Fruit fly (Drosophila melanogaster) whole organism, embryonic: ENCODE results near the gene CG43094.
A peak's percentile ranks its signal among the peaks of the same experiment; 100 is the strongest.

ENCODE experiments used
- Abd-B ChIP-seq: fragments of 200-800 bp; sonication (Bioruptor generic); optimal IDR thresholded peaks from 2 replicates; lab custom pipeline; 2018; ENCODE audit warnings: missing biosample characterization, mild to moderate bottlenecking, missing genetic modification characterization, moderate library complexity
- BEAF-32 ChIP-seq: fragments of 200-800 bp; sonication (Bioruptor generic); optimal IDR thresholded peaks from 3 replicates; lab custom pipeline; 2017; ENCODE audit warnings: missing biosample characterization, missing genetic modification characterization, mild to moderate bottlenecking, moderate library complexity, missing genetic modification reagents
- CG10959 ChIP-seq: fragments of 200-800 bp; sonication (Bioruptor generic); IDR thresholded peaks from 2 replicates; pipeline ENCODE4 v1.3.6; 2022; ENCODE audit warnings: missing biosample characterization, missing genetic modification characterization
- CG12155 ChIP-seq: fragments of 200-800 bp; sonication (Bioruptor generic); optimal IDR thresholded peaks from 3 replicates; lab custom pipeline; 2016; ENCODE audit warnings: missing biosample characterization, missing genetic modification characterization
- CG12391 ChIP-seq: fragments of 200-800 bp; sonication (Bioruptor generic); optimal IDR thresholded peaks from 3 replicates; lab custom pipeline; 2018; ENCODE audit warnings: missing biosample characterization, mild to moderate bottlenecking, missing genetic modification characterization, moderate library complexity
- CG1529 ChIP-seq: fragments of 200-800 bp; sonication (Bioruptor generic); optimal IDR thresholded peaks from 3 replicates; lab custom pipeline; 2018; ENCODE audit warnings: missing biosample characterization, missing genetic modification characterization
- CG3838 ChIP-seq: fragments of 200-800 bp; sonication (Bioruptor generic); optimal IDR thresholded peaks from 3 replicates; lab custom pipeline; 2016; ENCODE audit warnings: missing biosample characterization, missing genetic modification characterization
- CG4617 ChIP-seq: fragments of 200-800 bp; sonication (Bioruptor generic); optimal IDR thresholded peaks from 3 replicates; lab custom pipeline; 2016; ENCODE audit warnings: missing biosample characterization, missing genetic modification characterization, borderline replicate concordance
- CG4707 ChIP-seq: fragments of 200-800 bp; sonication (Bioruptor generic); optimal IDR thresholded peaks from 2 replicates; lab custom pipeline; 2018; ENCODE audit warnings: missing biosample characterization, mild to moderate bottlenecking, missing genetic modification characterization, moderate library complexity
- CG4820 ChIP-seq: fragments of 200-800 bp; sonication (Bioruptor generic); optimal IDR thresholded peaks from 3 replicates; lab custom pipeline; 2016; ENCODE audit warnings: missing biosample characterization, missing genetic modification characterization
- CG7963 ChIP-seq: fragments of 200-800 bp; sonication (Bioruptor generic); IDR thresholded peaks from 3 replicates; pipeline ENCODE4 v1.3.6; 2022; ENCODE audit warnings: missing biosample characterization, missing genetic modification characterization; ENCODE audit not compliant: partially characterized antibody
- CG8281 ChIP-seq: fragments of 200-800 bp; sonication (Bioruptor generic); optimal IDR thresholded peaks from 2 replicates; lab custom pipeline; 2018; ENCODE audit warnings: missing biosample characterization, mild to moderate bottlenecking, missing genetic modification characterization, moderate library complexity
- CG9215 ChIP-seq: fragments of 200-800 bp; sonication (Bioruptor generic); IDR thresholded peaks from 2 replicates; pipeline ENCODE4 v1.3.6; 2022; ENCODE audit warnings: missing biosample characterization, missing genetic modification characterization
- CG9437 ChIP-seq: fragments of 200-800 bp; sonication (Bioruptor generic); optimal IDR thresholded peaks from 2 replicates; lab custom pipeline; 2018; ENCODE audit warnings: missing biosample characterization, mild to moderate bottlenecking, missing genetic modification characterization
- CG9609 ChIP-seq: fragments of 200-800 bp; sonication (Bioruptor generic); optimal IDR thresholded peaks from 3 replicates; lab custom pipeline; 2016; ENCODE audit warnings: missing biosample characterization, missing genetic modification characterization
- CoRest ChIP-seq: fragments of 200-800 bp; sonication (Bioruptor generic); optimal IDR thresholded peaks from 3 replicates; lab custom pipeline; 2018; ENCODE audit warnings: missing biosample characterization, mild to moderate bottlenecking, missing genetic modification characterization, moderate library complexity
- Dad ChIP-seq: fragments of 200-800 bp; sonication (Bioruptor generic); optimal IDR thresholded peaks from 3 replicates; lab custom pipeline; 2016; ENCODE audit warnings: missing biosample characterization, missing genetic modification characterization
- ERR ChIP-seq: fragments of 200-800 bp; sonication (Bioruptor generic); optimal IDR thresholded peaks from 2 replicates; lab custom pipeline; 2016; ENCODE audit warnings: missing biosample characterization, missing genetic modification characterization
- Fer2 ChIP-seq: fragments of 200-800 bp; sonication (Bioruptor generic); optimal IDR thresholded peaks from 2 replicates; lab custom pipeline; 2018; ENCODE audit warnings: missing biosample characterization, mild to moderate bottlenecking, missing genetic modification characterization, moderate library complexity
- H2.0 ChIP-seq: fragments of 200-800 bp; sonication (Bioruptor generic); IDR thresholded peaks from 2 replicates; pipeline ENCODE4 v1.3.6; 2022; ENCODE audit warnings: missing biosample characterization, missing genetic modification characterization
- Hand ChIP-seq: fragments of 200-800 bp; sonication (Bioruptor generic); optimal IDR thresholded peaks from 2 replicates; lab custom pipeline; 2017; ENCODE audit warnings: mild to moderate bottlenecking, missing biosample characterization, missing genetic modification reagents, missing genetic modification characterization
- NC2α ChIP-seq: fragments of 200-800 bp; sonication (Bioruptor generic); optimal IDR thresholded peaks from 2 replicates; lab custom pipeline; 2016; ENCODE audit warnings: missing biosample characterization, missing genetic modification characterization
- Neu2 ChIP-seq: fragments of 200-800 bp; sonication (Bioruptor generic); optimal IDR thresholded peaks from 3 replicates; lab custom pipeline; 2016; ENCODE audit warnings: missing biosample characterization, missing genetic modification characterization, borderline replicate concordance
- Oaz ChIP-seq: fragments of 200-800 bp; sonication (Bioruptor generic); IDR thresholded peaks from 2 replicates; pipeline ENCODE4 v1.3.6; 2022; ENCODE audit warnings: missing biosample characterization, missing genetic modification characterization
- PHDP ChIP-seq: fragments of 200-800 bp; sonication (Bioruptor generic); optimal IDR thresholded peaks from 3 replicates; lab custom pipeline; 2018; ENCODE audit warnings: missing biosample characterization, mild to moderate bottlenecking, missing genetic modification characterization, moderate library complexity
- Rx ChIP-seq: fragments of 200-800 bp; sonication (Bioruptor generic); IDR thresholded peaks from 2 replicates; pipeline ENCODE4 v1.3.6; 2022; ENCODE audit warnings: missing biosample characterization, missing genetic modification characterization
- Side ChIP-seq: fragments of 200-800 bp; sonication (Bioruptor generic); optimal IDR thresholded peaks from 2 replicates; lab custom pipeline; 2016; ENCODE audit warnings: missing biosample characterization, missing genetic modification characterization
- ab ChIP-seq: fragments of 200-800 bp; sonication (Bioruptor generic); optimal IDR thresholded peaks from 2 replicates; lab custom pipeline; 2016; ENCODE audit warnings: missing biosample characterization, missing genetic modification characterization
- chn ChIP-seq: fragments of 200-800 bp; sonication (Bioruptor generic); optimal IDR thresholded peaks from 2 replicates; lab custom pipeline; 2016; ENCODE audit warnings: missing biosample characterization, missing genetic modification characterization
- fd3F ChIP-seq: fragments of 200-800 bp; sonication (Bioruptor generic); optimal IDR thresholded peaks from 2 replicates; lab custom pipeline; 2018; ENCODE audit warnings: missing biosample characterization, mild to moderate bottlenecking, missing genetic modification characterization, moderate library complexity
- gt ChIP-seq: fragments of 200-800 bp; sonication (Bioruptor generic); IDR thresholded peaks from 2 replicates; pipeline ENCODE4 v1.3.6; 2022; ENCODE audit warnings: missing biosample characterization, missing genetic modification characterization
- hb ChIP-seq: fragments of 200-800 bp; sonication (Bioruptor generic); IDR thresholded peaks from 3 replicates; pipeline ENCODE4 v1.3.6; 2022; ENCODE audit warnings: missing biosample characterization, missing genetic modification characterization; ENCODE audit not compliant: partially characterized antibody
- her ChIP-seq: fragments of 200-800 bp; sonication (Bioruptor generic); optimal IDR thresholded peaks from 2 replicates; lab custom pipeline; 2016; ENCODE audit warnings: missing biosample characterization, missing genetic modification characterization
- hth ChIP-seq: fragments of >200 bp; optimal IDR thresholded peaks from 2 replicates; lab custom pipeline; 2017; ENCODE audit warnings: inconsistent platforms
- nmo ChIP-seq: fragments of 200-800 bp; sonication (Bioruptor generic); optimal IDR thresholded peaks from 2 replicates; lab custom pipeline; 2018; ENCODE audit warnings: missing biosample characterization, mild to moderate bottlenecking, missing genetic modification characterization, moderate library complexity
- oc ChIP-seq: fragments of 200-800 bp; sonication (Bioruptor generic); optimal IDR thresholded peaks from 2 replicates; lab custom pipeline; 2018; ENCODE audit warnings: missing biosample characterization, mild to moderate bottlenecking, missing genetic modification characterization, moderate library complexity
- pho ChIP-seq: fragments of 200-800 bp; sonication (Bioruptor generic); optimal IDR thresholded peaks from 2 replicates; lab custom pipeline; 2016; ENCODE audit warnings: missing biosample characterization, missing genetic modification characterization
- rib ChIP-seq: fragments of 200-800 bp; sonication (Bioruptor generic); IDR thresholded peaks from 2 replicates; pipeline ENCODE4 v1.3.6; 2022; ENCODE audit warnings: missing biosample characterization, missing genetic modification characterization
- scrt ChIP-seq: fragments of 200-800 bp; sonication (Bioruptor generic); optimal IDR thresholded peaks from 2 replicates; lab custom pipeline; 2018; ENCODE audit warnings: missing biosample characterization, mild to moderate bottlenecking, missing genetic modification characterization, moderate library complexity
- slou ChIP-seq: fragments of 200-800 bp; sonication (Bioruptor generic); optimal IDR thresholded peaks from 3 replicates; lab custom pipeline; 2016; ENCODE audit warnings: missing biosample characterization, missing genetic modification characterization
- slp2 ChIP-seq: fragments of 200-800 bp; sonication (Bioruptor generic); optimal IDR thresholded peaks from 2 replicates; lab custom pipeline; 2016; ENCODE audit warnings: missing biosample characterization, missing genetic modification characterization
- stwl ChIP-seq: fragments of 200-800 bp; sonication (Bioruptor generic); optimal IDR thresholded peaks from 3 replicates; lab custom pipeline; 2018; ENCODE audit warnings: missing biosample characterization, mild to moderate bottlenecking, missing genetic modification characterization, moderate library complexity
- trem ChIP-seq: fragments of 200-800 bp; optimal IDR thresholded peaks from 3 replicates; lab custom pipeline; 2019; ENCODE audit warnings: missing biosample characterization, mild to moderate bottlenecking, missing genetic modification characterization, moderate library complexity
- unc-4 ChIP-seq: fragments of 200-800 bp; sonication (Bioruptor generic); IDR thresholded peaks from 2 replicates; pipeline ENCODE4 v1.3.6; 2022; ENCODE audit warnings: missing biosample characterization, missing genetic modification characterization; ENCODE audit not compliant: partially characterized antibody
- vnd ChIP-seq: fragments of 200-800 bp; sonication (Bioruptor generic); IDR thresholded peaks from 3 replicates; pipeline ENCODE4 v1.3.6; 2022; ENCODE audit warnings: missing biosample characterization, missing genetic modification characterization; ENCODE audit not compliant: partially characterized antibody
- wek ChIP-seq: fragments of 200-800 bp; sonication (Bioruptor generic); optimal IDR thresholded peaks from 3 replicates; lab custom pipeline; 2018; ENCODE audit warnings: missing biosample characterization, mild to moderate bottlenecking, missing genetic modification characterization, moderate library complexity
- zf30C ChIP-seq: fragments of 200-800 bp; sonication (Bioruptor generic); optimal IDR thresholded peaks from 3 replicates; lab custom pipeline; 2018; ENCODE audit warnings: missing biosample characterization, mild to moderate bottlenecking, missing genetic modification characterization
- zfh1 ChIP-seq: fragments of 200-800 bp; sonication (Bioruptor generic); IDR thresholded peaks from 3 replicates; pipeline ENCODE4 v1.3.6; 2022; ENCODE audit warnings: missing biosample characterization, missing genetic modification characterization

Gene CG43094

DNA sequence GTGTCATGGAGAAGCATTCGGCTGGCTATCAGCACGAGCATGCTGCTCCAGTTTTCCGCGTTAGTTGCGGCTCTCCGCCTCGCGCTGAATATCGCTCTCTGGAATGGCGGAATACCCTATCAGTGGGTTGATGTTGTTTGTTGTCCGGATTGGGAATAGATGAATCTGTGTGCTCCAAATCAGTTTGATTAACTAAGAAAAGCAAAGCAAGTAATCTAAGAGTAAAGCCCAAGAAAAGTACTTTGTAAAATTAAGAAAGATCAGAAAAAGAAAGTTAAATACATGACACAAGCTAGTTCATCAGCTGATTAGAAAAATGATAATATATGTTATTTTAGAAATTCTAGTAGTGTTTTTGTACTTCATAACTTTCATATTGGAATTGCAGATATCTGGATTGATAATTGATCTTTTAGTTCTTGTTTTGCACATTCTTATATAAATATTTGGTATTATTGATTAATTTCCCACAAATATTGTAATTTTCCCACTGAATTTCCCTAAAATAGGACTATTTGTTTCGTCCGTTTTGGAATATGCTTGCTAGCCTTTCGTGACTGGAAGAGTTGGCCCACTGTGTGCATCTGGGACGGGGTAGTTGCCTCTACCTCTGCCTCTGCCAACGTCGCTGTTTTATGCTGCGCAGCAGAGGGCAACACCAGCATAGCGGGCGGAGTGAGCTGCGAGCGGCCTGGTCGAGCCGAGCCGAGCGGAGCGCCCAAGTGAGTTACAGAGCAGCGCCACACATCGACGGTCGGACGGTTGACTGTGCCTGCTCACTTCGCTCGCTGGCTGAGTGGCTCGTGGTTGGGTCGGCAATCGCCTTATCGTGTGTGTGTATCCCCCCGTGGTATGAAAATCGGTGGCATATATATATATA lies 16.7 kb downstream of the CG43094 start (continued):
- TF ChIP-seq pho (GFP tag; lab: Kevin White, UChicago) (peak; percentile 56), CG3838 (GFP tag; lab: Kevin White, UChicago) (no peak), CG4707 (GFP tag; lab: Kevin White, UChicago) (peak; percentile 66), H2.0 (GFP tag; lab: Robert Waterston, UW) (peak; percentile 58), CoRest (tag; lab: Kevin White, UChicago) (peak; percentile 85), CG4617 (GFP tag; lab: Kevin White, UChicago) (no peak), Abd-B (GFP tag; lab: Kevin White, UChicago) (peak; percentile 33), vnd (GFP tag; lab: Robert Waterston, UW) (no peak), rib (GFP tag; lab: Robert Waterston, UW) (peak; percentile 47; the same call in 1 of the 2 replicates), CG1529 (GFP tag; lab: Kevin White, UChicago) (peak; percentile 22), Rx (GFP tag; lab: Robert Waterston, UW) (peak; percentile 57), Neu2 (GFP tag; lab: Kevin White, UChicago) (no peak), CG7963 (GFP tag; lab: Robert Waterston, UW) (no peak), hth (lab: Kevin White, UChicago) (no peak), stwl (tag; lab: Kevin White, UChicago) (no peak), CG9609 (GFP tag; lab: Kevin White, UChicago) (no peak), CG12391 (tag; lab: Kevin White, UChicago) (peak; percentile 71), zfh1 (GFP tag; lab: Robert Waterston, UW) (peak; percentile 42; the same call in 2 of the 3 replicates), her (GFP tag; lab: Kevin White, UChicago) (peak; percentile 27), CG9437 (GFP tag; lab: Kevin White, UChicago) (peak; percentile 81), BEAF-32 (GFP tag; lab: Kevin White, UChicago) (no peak), NC2α (GFP tag; lab: Kevin White, UChicago) (no peak), CG8281 (tag; lab: Kevin White, UChicago) (peak; percentile 39), fd3F (GFP tag; lab: Kevin White, UChicago) (peak; percentile 28), CG9215 (peak; percentile 42; the same call in 1 of the 2 replicates), trem (peak; percentile 0), gt (GFP tag; lab: Robert Waterston, UW) (no peak), Dad (GFP tag; lab: Kevin White, UChicago) (no peak), Side (GFP tag; lab: Kevin White, UChicago) (peak; percentile 29), wek (GFP tag; lab: Kevin White, UChicago) (no peak), slp2 (GFP tag; lab: Kevin White, UChicago) (peak; percentile 4), oc (no peak), Hand (no peak), hb (no peak), CG4820 (peak; percentile 63), slou (peak; percentile 5), ab (GFP tag; lab: Kevin White, UChicago) (no peak), Oaz (peak; percentile 23; the same call in 1 of the 2 replicates), zf30C (GFP tag; lab: Kevin White, UChicago) (no peak), scrt (peak; percentile 38), Fer2 (tag; lab: Kevin White, UChicago) (peak; percentile 37), unc-4 (peak; percentile 44), chn (GFP tag; lab: Kevin White, UChicago) (no peak), PHDP (tag; lab: Kevin White, UChicago) (peak; percentile 62), nmo (peak; percentile 78), CG12155 (GFP tag; lab: Kevin White, UChicago) (peak; percentile 36), CG10959 (GFP tag; lab: Robert Waterston, UW) (peak; percentile 17), ERR (GFP tag; lab: Kevin White, UChicago) (no peak)
